Fruit fly (Drosophila melanogaster) whole organism, embryonic: Measurements from ENCODE around the gene Alg7.
A peak's percentile ranks its signal among the peaks of the same experiment; 100 is the strongest.

ENCODE experiments used
- Abd-B ChIP-seq: fragments of 200-800 bp; sonication (Bioruptor generic); optimal IDR thresholded peaks from 2 replicates; lab custom pipeline; 2018; ENCODE audit warnings: missing biosample characterization, mild to moderate bottlenecking, missing genetic modification characterization, moderate library complexity
- Adf1 ChIP-seq: fragments of 200-800 bp; sonication (Bioruptor generic); IDR thresholded peaks from 2 replicates; pipeline ENCODE4 v1.3.6; 2022; ENCODE audit warnings: missing biosample characterization, missing genetic modification characterization
- Aef1 ChIP-seq: fragments of 200-800 bp; sonication (Bioruptor generic); IDR thresholded peaks from 3 replicates; pipeline ENCODE4 v1.3.6; 2022; ENCODE audit warnings: missing biosample characterization, missing genetic modification characterization
- Atf6 ChIP-seq: fragments of 200-800 bp; sonication (Bioruptor generic); IDR thresholded peaks from 2 replicates; pipeline ENCODE4 v1.3.6; 2022; ENCODE audit warnings: missing biosample characterization, missing genetic modification characterization
- CG10366 ChIP-seq: fragments of 200-800 bp; sonication (Bioruptor generic); IDR thresholded peaks from 2 replicates; pipeline ENCODE4 v1.3.6; 2022; ENCODE audit warnings: missing biosample characterization, missing genetic modification characterization
- CG12769 ChIP-seq: fragments of 200-800 bp; sonication (Bioruptor generic); optimal IDR thresholded peaks from 2 replicates; lab custom pipeline; 2019; ENCODE audit warnings: missing biosample characterization, mild to moderate bottlenecking, missing genetic modification characterization, moderate library complexity
- CG13296 ChIP-seq: fragments of 200-800 bp; sonication (Bioruptor generic); optimal IDR thresholded peaks from 3 replicates; lab custom pipeline; 2018; ENCODE audit warnings: missing biosample characterization, mild to moderate bottlenecking, missing genetic modification characterization
- CG17361 ChIP-seq: fragments of 200-800 bp; sonication (Bioruptor generic); IDR thresholded peaks from 3 replicates; pipeline ENCODE4 v1.3.6; 2022; ENCODE audit warnings: missing biosample characterization, missing genetic modification characterization
- CG17802 ChIP-seq: fragments of 200-800 bp; sonication (Bioruptor generic); optimal IDR thresholded peaks from 2 replicates; lab custom pipeline; 2018; ENCODE audit warnings: missing biosample characterization, mild to moderate bottlenecking, missing genetic modification characterization, moderate library complexity
- CG17829 ChIP-seq: fragments of 200-800 bp; optimal IDR thresholded peaks from 2 replicates; lab custom pipeline; 2019; ENCODE audit warnings: missing biosample characterization, mild to moderate bottlenecking, missing genetic modification characterization, moderate library complexity
- CG32767 ChIP-seq: fragments of 200-800 bp; sonication (Bioruptor generic); IDR thresholded peaks from 2 replicates; pipeline ENCODE4 v1.3.6; 2022; ENCODE audit warnings: missing biosample characterization, missing genetic modification characterization
- CG32772 ChIP-seq: fragments of 200-800 bp; sonication (Bioruptor generic); IDR thresholded peaks from 2 replicates; pipeline ENCODE4 v1.3.6; 2022; ENCODE audit warnings: missing biosample characterization, missing genetic modification characterization
- CG42726 ChIP-seq: fragments of 200-800 bp; sonication (Bioruptor generic); IDR thresholded peaks from 2 replicates; pipeline ENCODE4 v1.3.6; 2022; ENCODE audit warnings: missing biosample characterization, missing genetic modification characterization; ENCODE audit not compliant: partially characterized antibody
- CG4282 ChIP-seq: fragments of 200-800 bp; sonication (Bioruptor generic); optimal IDR thresholded peaks from 2 replicates; lab custom pipeline; 2016; ENCODE audit warnings: missing biosample characterization, missing genetic modification characterization
- CG4328 ChIP-seq: fragments of 200-800 bp; sonication (Bioruptor generic); optimal IDR thresholded peaks from 3 replicates; lab custom pipeline; 2017; ENCODE audit warnings: missing biosample characterization, missing genetic modification reagents, missing genetic modification characterization
- CG4617 ChIP-seq: fragments of 200-800 bp; sonication (Bioruptor generic); optimal IDR thresholded peaks from 3 replicates; lab custom pipeline; 2016; ENCODE audit warnings: missing biosample characterization, missing genetic modification characterization, borderline replicate concordance
- CG4854 ChIP-seq: fragments of 200-800 bp; sonication (Bioruptor generic); optimal IDR thresholded peaks from 2 replicates; lab custom pipeline; 2016; ENCODE audit warnings: missing biosample characterization, missing genetic modification characterization, inconsistent platforms
- CG6683 ChIP-seq: fragments of 200-800 bp; sonication (Bioruptor generic); optimal IDR thresholded peaks from 2 replicates; lab custom pipeline; 2017; ENCODE audit warnings: missing biosample characterization, mild to moderate bottlenecking, missing genetic modification characterization, missing genetic modification reagents
- CG6765 ChIP-seq: fragments of 200-800 bp; sonication (Bioruptor generic); optimal IDR thresholded peaks from 3 replicates; lab custom pipeline; 2017; ENCODE audit warnings: missing biosample characterization, mild to moderate bottlenecking, missing genetic modification characterization
- CG6854 ChIP-seq: fragments of 200-800 bp; sonication (Bioruptor generic); optimal IDR thresholded peaks from 3 replicates; lab custom pipeline; 2017; ENCODE audit warnings: missing biosample characterization, mild to moderate bottlenecking, missing genetic modification characterization
- CG7839 ChIP-seq: fragments of 200-800 bp; sonication (Bioruptor generic); optimal IDR thresholded peaks from 3 replicates; lab custom pipeline; 2018; ENCODE audit warnings: missing biosample characterization, mild to moderate bottlenecking, missing genetic modification characterization, moderate library complexity
- CrebB ChIP-seq: fragments of 200-800 bp; sonication (Bioruptor generic); optimal IDR thresholded peaks from 3 replicates; lab custom pipeline; 2018; ENCODE audit warnings: missing biosample characterization, mild to moderate bottlenecking, missing genetic modification characterization
- Dref ChIP-seq: fragments of 200-800 bp; sonication (Bioruptor generic); IDR thresholded peaks from 2 replicates; pipeline ENCODE4 v1.3.6; 2022; ENCODE audit warnings: missing biosample characterization, missing genetic modification characterization
- HmgZ ChIP-seq: fragments of 200-800 bp; sonication (Bioruptor generic); optimal IDR thresholded peaks from 2 replicates; lab custom pipeline; 2018; ENCODE audit warnings: missing biosample characterization, mild to moderate bottlenecking, missing genetic modification characterization
- Hr3 ChIP-seq: fragments of 200-800 bp; sonication (Bioruptor generic); optimal IDR thresholded peaks from 3 replicates; lab custom pipeline; 2016; ENCODE audit warnings: missing biosample characterization, missing genetic modification characterization
- Oli ChIP-seq: fragments of 200-800 bp; sonication (Bioruptor generic); optimal IDR thresholded peaks from 2 replicates; lab custom pipeline; 2018; ENCODE audit warnings: missing biosample characterization, mild to moderate bottlenecking, missing genetic modification characterization, moderate library complexity
- Scr ChIP-seq: fragments of 200-800 bp; sonication (Bioruptor generic); IDR thresholded peaks from 2 replicates; pipeline ENCODE4 v1.3.6; 2022; ENCODE audit warnings: missing biosample characterization, missing genetic modification characterization; ENCODE audit not compliant: partially characterized antibody
- TFAM ChIP-seq: fragments of 200-800 bp; sonication (Bioruptor generic); optimal IDR thresholded peaks from 2 replicates; lab custom pipeline; 2017; ENCODE audit warnings: missing biosample characterization, missing genetic modification characterization, inconsistent platforms
- Xrp1 ChIP-seq: fragments of 200-800 bp; sonication (Bioruptor generic); IDR thresholded peaks from 2 replicates; pipeline ENCODE4 v1.3.6; 2022; ENCODE audit warnings: missing biosample characterization, missing genetic modification characterization
- abd-A ChIP-seq: fragments of 200-800 bp; sonication (Bioruptor generic); optimal IDR thresholded peaks from 3 replicates; lab custom pipeline; 2019; ENCODE audit warnings: missing biosample characterization, mild to moderate bottlenecking, missing genetic modification characterization, moderate library complexity
- ase ChIP-seq: fragments of 200-800 bp; sonication (Bioruptor generic); IDR thresholded peaks from 3 replicates; pipeline ENCODE4 v1.3.6; 2022; ENCODE audit warnings: missing biosample characterization, missing genetic modification characterization
- br ChIP-seq: fragments of >200 bp; optimal IDR thresholded peaks from 2 replicates; lab custom pipeline; 2017
- btn ChIP-seq: fragments of 200-800 bp; sonication (Bioruptor generic); optimal IDR thresholded peaks from 2 replicates; lab custom pipeline; 2016; ENCODE audit warnings: missing biosample characterization, missing genetic modification characterization
- cad ChIP-seq: fragments of >200 bp; optimal IDR thresholded peaks from 2 replicates; lab custom pipeline; 2017; ENCODE audit warnings: missing biosample characterization, missing genetic modification characterization
- fd64A ChIP-seq: fragments of 200-800 bp; sonication (Bioruptor generic); optimal IDR thresholded peaks from 3 replicates; lab custom pipeline; 2018; ENCODE audit warnings: missing biosample characterization, mild to moderate bottlenecking, missing genetic modification characterization
- fu2 ChIP-seq: fragments of 200-800 bp; sonication (Bioruptor generic); optimal IDR thresholded peaks from 2 replicates; lab custom pipeline; 2016; ENCODE audit warnings: missing biosample characterization, missing genetic modification characterization
- grau ChIP-seq: fragments of 200-800 bp; optimal IDR thresholded peaks from 3 replicates; lab custom pipeline; 2019; ENCODE audit warnings: missing biosample characterization, mild to moderate bottlenecking, missing genetic modification characterization, moderate library complexity
- h ChIP-seq: fragments of >200 bp; optimal IDR thresholded peaks from 2 replicates; lab custom pipeline; 2017
- lilli ChIP-seq: fragments of 200-800 bp; sonication (Bioruptor generic); optimal IDR thresholded peaks from 3 replicates; lab custom pipeline; 2016; ENCODE audit warnings: missing biosample characterization, missing genetic modification characterization
- lov ChIP-seq, 2 experiments: fragments of 200-800 bp in 1 of 2; fragments of >200 bp in 1 of 2; sonication (Bioruptor generic) in 1 of 2; IDR thresholded peaks in 1 of 2; optimal IDR thresholded peaks in 1 of 2; 2 replicates in 1 of 2; 3 replicates in 1 of 2; pipeline versions ENCODE4 v1.3.6 to Lab custom; 2017 to 2022; ENCODE audit warnings: missing biosample characterization in 1 of 2, missing genetic modification characterization in 1 of 2
- pfk ChIP-seq: fragments of 200-800 bp; sonication (Bioruptor generic); optimal IDR thresholded peaks from 2 replicates; lab custom pipeline; 2018; ENCODE audit warnings: missing biosample characterization, mild to moderate bottlenecking, missing genetic modification characterization, moderate library complexity
- pros ChIP-seq: fragments of 200-800 bp; sonication (Bioruptor generic); optimal IDR thresholded peaks from 3 replicates; lab custom pipeline; 2019; ENCODE audit warnings: missing biosample characterization, mild to moderate bottlenecking, missing genetic modification characterization, moderate library complexity
- pzg ChIP-seq: fragments of 200-800 bp; sonication (Bioruptor generic); optimal IDR thresholded peaks from 3 replicates; lab custom pipeline; 2018; ENCODE audit warnings: missing biosample characterization, mild to moderate bottlenecking, missing genetic modification characterization, moderate library complexity
- row ChIP-seq: fragments of 200-800 bp; sonication (Bioruptor generic); IDR thresholded peaks from 3 replicates; pipeline ENCODE4 v1.3.6; 2022; ENCODE audit warnings: missing biosample characterization, missing genetic modification characterization
- salm ChIP-seq: fragments of 200-800 bp; sonication (Bioruptor generic); optimal IDR thresholded peaks from 2 replicates; lab custom pipeline; 2018; ENCODE audit warnings: missing biosample characterization, mild to moderate bottlenecking, missing genetic modification characterization
- tgo ChIP-seq: fragments of 200-800 bp; sonication (Bioruptor generic); IDR thresholded peaks from 3 replicates; pipeline ENCODE4 v1.3.6; 2022; ENCODE audit warnings: missing biosample characterization, missing genetic modification characterization
- tna ChIP-seq: fragments of 200-800 bp; sonication (Bioruptor generic); IDR thresholded peaks from 2 replicates; pipeline ENCODE4 v1.3.6; 2022; ENCODE audit warnings: missing biosample characterization, missing genetic modification characterization; ENCODE audit not compliant: partially characterized antibody
- ttk ChIP-seq: fragments of 200-800 bp; sonication (Bioruptor generic); IDR thresholded peaks from 2 replicates; pipeline ENCODE4 v2.1.2; 2022; ENCODE audit warnings: missing biosample characterization, missing genetic modification characterization
- tx ChIP-seq: fragments of 200-800 bp; sonication (Bioruptor generic); optimal IDR thresholded peaks from 2 replicates; lab custom pipeline; 2016; ENCODE audit warnings: missing biosample characterization, missing genetic modification characterization
- unc-4 ChIP-seq: fragments of 200-800 bp; sonication (Bioruptor generic); IDR thresholded peaks from 2 replicates; pipeline ENCODE4 v1.3.6; 2022; ENCODE audit warnings: missing biosample characterization, missing genetic modification characterization; ENCODE audit not compliant: partially characterized antibody

Alg7 gene

dm6 chr2L:13206077-13206668, 27.1 kb downstream of the Alg7 start (continued):
- TF ChIP-seq pros (GFP tag; lab: Kevin White, UChicago) (no peak), grau (tag; lab: Kevin White, UChicago) (no peak), CG4328 (peak; percentile 21), CG4282 (no peak), pfk (GFP tag; lab: Kevin White, UChicago) (peak; percentile 55), CG6765 (no peak), row (no peak), tx (GFP tag; lab: Kevin White, UChicago) (no peak), btn (no peak), Scr (GFP tag; lab: Robert Waterston, UW) (no peak), CG4617 (GFP tag; lab: Kevin White, UChicago) (no peak), fu2 (no peak), CG10366 (GFP tag; lab: Robert Waterston, UW) (no peak), fd64A (GFP tag; lab: Kevin White, UChicago) (no peak), HmgZ (tag; lab: Kevin White, UChicago) (peak; percentile 50), TFAM (GFP tag; lab: Kevin White, UChicago) (no peak), cad (GFP tag; lab: Kevin White, UChicago) (no peak), CG42726 (GFP tag; lab: Robert Waterston, UW) (no peak), br (lab: Kevin White, UChicago) (no peak), Dref (GFP tag; lab: Robert Waterston, UW) (no peak), ttk (no peak), CG4854 (GFP tag; lab: Kevin White, UChicago) (no peak), Oli (tag; lab: Kevin White, UChicago) (no peak), CG17829 (tag; lab: Kevin White, UChicago) (no peak), CG13296 (GFP tag; lab: Kevin White, UChicago) (peak; percentile 37), Atf6 (GFP tag; lab: Robert Waterston, UW) (0 out of 2 replicates have a peak, but pooled peaks have one; percentile 22), Adf1 (peak; percentile 69; the same call in 1 of the 2 replicates), Hr3 (GFP tag; lab: Kevin White, UChicago) (no peak), CG6854 (GFP tag; lab: Kevin White, UChicago) (no peak), tgo (GFP tag; lab: Robert Waterston, UW) (no peak), CG17802 (tag; lab: Kevin White, UChicago) (no peak), CG32772 (GFP tag; lab: Robert Waterston, UW) (no peak), Xrp1 (GFP tag; lab: Robert Waterston, UW) (no peak), Abd-B (GFP tag; lab: Kevin White, UChicago) (no peak), CrebB (peak; percentile 13), unc-4 (no peak), abd-A (no peak), CG7839 (tag; lab: Kevin White, UChicago) (no peak), lilli (GFP tag; lab: Kevin White, UChicago) (peak; percentile 18), tna (GFP tag; lab: Robert Waterston, UW) (no peak), h (lab: Kevin White, UChicago) (no peak), Aef1 (GFP tag; lab: Robert Waterston, UW) (no peak), ase (GFP tag; lab: Robert Waterston, UW) (no peak), CG6683 (GFP tag; lab: Kevin White, UChicago) (peak; percentile 26), pzg (no peak), CG17361 (GFP tag; lab: Robert Waterston, UW) (no peak), lov (optimal IDR thresholded peaks at IDR 0.05; lab: Kevin White, UChicago) (no peak), lov (GFP tag; IDR thresholded peaks at IDR 0.05; lab: Robert Waterston, UW) (no peak), CG32767 (GFP tag; lab: Robert Waterston, UW) (no peak), CG12769 (tag; lab: Kevin White, UChicago) (no peak), salm (tag; lab: Kevin White, UChicago) (no peak)
